Fruit fly (Drosophila melanogaster): ENCODE results near the gene bur.

Gene bur

DNA sequence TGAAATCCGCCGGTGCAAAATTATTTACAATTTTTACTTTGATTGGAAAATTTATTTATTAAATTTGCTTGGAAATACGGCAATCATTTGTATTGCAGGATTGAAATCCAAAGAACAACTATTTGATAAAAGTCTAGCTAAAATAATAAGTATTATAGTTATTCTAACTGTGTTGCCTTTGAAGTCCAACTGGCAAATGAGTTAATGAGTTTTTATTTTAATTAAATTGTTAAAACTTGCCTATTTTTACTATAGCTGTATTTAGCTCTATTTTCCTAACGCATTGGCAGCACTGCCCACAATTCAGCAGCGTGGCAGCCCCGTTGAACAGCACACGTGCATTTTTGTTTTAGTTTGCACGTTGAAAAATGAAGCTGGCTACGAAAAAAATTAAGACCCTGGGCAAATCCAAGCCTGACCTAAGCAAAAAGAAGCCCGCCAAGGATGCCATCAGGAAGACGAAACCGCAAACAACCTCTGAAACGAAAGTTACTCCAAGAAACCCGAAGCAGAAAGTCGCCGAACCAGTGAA lies 16.1 kb downstream of the bur start, which contains the start of gene Noc2:
Gene Noc2 (plus strand): TSS at position 331 of the 532 bp plus-strand sequence.
- no peak for TF ChIP-seq EcR (GFP tag; optimal IDR thresholded peaks at IDR 0.05)
- no peak for TF ChIP-seq psq (optimal IDR thresholded peaks at IDR 0.05)
- TF ChIP-seq pan (optimal IDR thresholded peaks at IDR 0.05) = no peak
- no peak for TF ChIP-seq Dll (optimal IDR thresholded peaks at IDR 0.05)
- no peak for TF ChIP-seq CG8478 (optimal IDR thresholded peaks at IDR 0.05)
- TF ChIP-seq usp (GFP tag; optimal IDR thresholded peaks at IDR 0.05) = no peak

- TF ChIP-seq CG8478 (optimal IDR thresholded peaks at IDR 0.05) = no peak
- TF ChIP-seq EcR (GFP tag; optimal IDR thresholded peaks at IDR 0.05) = no peak
- TF ChIP-seq usp (GFP tag; optimal IDR thresholded peaks at IDR 0.05) = no peak
- TF ChIP-seq Dll (optimal IDR thresholded peaks at IDR 0.05) = no peak
- no peak for TF ChIP-seq psq (optimal IDR thresholded peaks at IDR 0.05)
- TF ChIP-seq pan (optimal IDR thresholded peaks at IDR 0.05) = no peak
These were observed 16.6 kb downstream of the bur start, which contains the start of gene Nbr for dm6 chr2L:21162875-21163274. Nbr (minus strand) TSS chr2L:21163083.

dm6 chr2L:21158554-21158953 lies 20.9 kb downstream of the bur start, which contains the start of the genes Coq3 and Pld3:
Coq3 (minus strand) TSS chr2L:21158611.
Pld3 (plus strand) TSS chr2L:21158847.
- TF ChIP-seq CG8478 (optimal IDR thresholded peaks at IDR 0.05) (no peak), usp (GFP tag; optimal IDR thresholded peaks at IDR 0.05) (no peak)

- TF ChIP-seq psq (optimal IDR thresholded peaks at IDR 0.05) = peak; percentile 40
- no peak for TF ChIP-seq CG8478 (optimal IDR thresholded peaks at IDR 0.05)
These were observed 23.1 kb downstream of the bur start, which contains the start of the genes Mpp6 and E2f2 for dm6 chr2L:21156156-21157040. Mpp6 (plus strand) TSS chr2L:21156288. E2f2 (minus strand) TSS chr2L:21156749.

- TF ChIP-seq psq (optimal IDR thresholded peaks at IDR 0.05) (no peak), EcR (GFP tag; optimal IDR thresholded peaks at IDR 0.05) (no peak), pan (optimal IDR thresholded peaks at IDR 0.05) (no peak), Dll (optimal IDR thresholded peaks at IDR 0.05) (no peak), CG8478 (optimal IDR thresholded peaks at IDR 0.05) (no peak)
These were observed 25.6 kb downstream of the bur start for dm6 chr2L:21153844-21154243.

DNA sequence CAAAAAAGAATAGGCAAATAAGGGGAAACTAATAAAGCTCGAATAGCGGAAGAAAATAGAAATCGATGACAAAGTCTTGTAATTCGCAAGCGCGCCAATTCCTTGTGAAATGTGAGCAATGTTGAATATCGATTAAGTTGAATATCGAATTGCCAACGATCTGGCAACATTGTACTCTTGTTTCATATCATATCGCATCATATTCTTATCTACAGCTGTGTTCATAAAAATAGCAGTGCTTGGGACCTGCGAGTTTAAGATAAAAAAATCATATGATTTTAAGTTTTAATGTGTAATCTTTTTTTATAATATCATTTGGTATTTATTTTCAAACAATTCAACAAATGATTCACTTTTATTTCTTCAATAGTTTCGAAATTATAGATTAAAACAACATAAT lies 30.4 kb downstream of the bur start:
- TF ChIP-seq pan (optimal IDR thresholded peaks at IDR 0.05) = no peak
- no peak for TF ChIP-seq Dll (optimal IDR thresholded peaks at IDR 0.05)
- TF ChIP-seq usp (GFP tag; optimal IDR thresholded peaks at IDR 0.05) = no peak
- TF ChIP-seq psq (optimal IDR thresholded peaks at IDR 0.05) = no peak
- TF ChIP-seq CG8478 (optimal IDR thresholded peaks at IDR 0.05) = no peak
- TF ChIP-seq EcR (GFP tag; optimal IDR thresholded peaks at IDR 0.05) = no peak

DNA sequence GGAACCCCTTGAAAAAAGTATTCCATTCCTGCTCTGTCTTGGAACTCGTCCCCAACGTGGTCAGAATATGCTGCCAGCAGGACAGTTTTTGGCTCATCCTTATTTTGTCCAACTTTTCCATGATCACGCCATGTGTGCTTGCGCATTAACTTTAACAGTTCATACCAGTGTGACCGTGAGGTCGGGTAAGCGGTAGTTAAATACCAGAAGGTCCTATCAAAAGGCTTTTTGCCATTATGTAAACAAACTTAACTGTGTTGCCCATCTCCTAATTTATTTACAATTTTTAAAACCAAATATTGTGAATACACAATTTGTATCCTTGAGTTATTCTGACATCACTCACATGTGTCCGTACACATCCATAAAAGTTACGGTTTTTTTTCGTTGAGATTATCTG lies 31.2 kb downstream of the bur start, which contains the start of gene del:
Gene del (minus strand): TSS at position 305 of the 400 bp plus-strand sequence.
- TF ChIP-seq usp (GFP tag; optimal IDR thresholded peaks at IDR 0.05) (no peak), Dll (optimal IDR thresholded peaks at IDR 0.05) (no peak), CG8478 (optimal IDR thresholded peaks at IDR 0.05) (no peak), pan (optimal IDR thresholded peaks at IDR 0.05) (no peak), EcR (GFP tag; optimal IDR thresholded peaks at IDR 0.05) (no peak), psq (optimal IDR thresholded peaks at IDR 0.05) (no peak)

- TF ChIP-seq CG8478 (optimal IDR thresholded peaks at IDR 0.05) = no peak
- TF ChIP-seq pan (optimal IDR thresholded peaks at IDR 0.05) = no peak
- no peak for TF ChIP-seq Dll (optimal IDR thresholded peaks at IDR 0.05)
- TF ChIP-seq EcR (GFP tag; optimal IDR thresholded peaks at IDR 0.05) = no peak
- no peak for TF ChIP-seq usp (GFP tag; optimal IDR thresholded peaks at IDR 0.05)
- TF ChIP-seq psq (optimal IDR thresholded peaks at IDR 0.05) = no peak
These were observed 36.5 kb downstream of the bur start, which contains the start of gene pths for dm6 chr2L:21142972-21143385. pths (plus strand) TSS chr2L:21143229.

DNA sequence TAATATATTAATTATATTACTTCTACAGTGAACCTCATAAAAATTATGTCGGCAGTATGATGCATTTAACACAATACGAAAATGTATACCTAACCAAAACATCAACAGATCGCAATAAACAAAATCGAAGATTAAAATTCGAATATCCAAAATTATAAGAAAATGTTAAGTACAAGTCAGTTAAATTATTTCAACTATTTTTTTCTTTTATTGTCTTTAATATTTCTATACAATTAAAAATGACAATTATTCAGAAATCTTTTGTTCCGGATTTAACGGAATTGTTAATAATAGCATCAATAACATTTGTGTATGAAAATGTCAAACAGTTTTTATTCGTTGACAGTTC lies 37.0 kb downstream of the bur start:
- TF ChIP-seq Dll (optimal IDR thresholded peaks at IDR 0.05) = no peak
- no peak for TF ChIP-seq EcR (GFP tag; optimal IDR thresholded peaks at IDR 0.05)
- TF ChIP-seq pan (optimal IDR thresholded peaks at IDR 0.05) = no peak
- TF ChIP-seq psq (optimal IDR thresholded peaks at IDR 0.05) = no peak
- no peak for TF ChIP-seq usp (GFP tag; optimal IDR thresholded peaks at IDR 0.05)
- TF ChIP-seq CG8478 (optimal IDR thresholded peaks at IDR 0.05) = no peak

DNA sequence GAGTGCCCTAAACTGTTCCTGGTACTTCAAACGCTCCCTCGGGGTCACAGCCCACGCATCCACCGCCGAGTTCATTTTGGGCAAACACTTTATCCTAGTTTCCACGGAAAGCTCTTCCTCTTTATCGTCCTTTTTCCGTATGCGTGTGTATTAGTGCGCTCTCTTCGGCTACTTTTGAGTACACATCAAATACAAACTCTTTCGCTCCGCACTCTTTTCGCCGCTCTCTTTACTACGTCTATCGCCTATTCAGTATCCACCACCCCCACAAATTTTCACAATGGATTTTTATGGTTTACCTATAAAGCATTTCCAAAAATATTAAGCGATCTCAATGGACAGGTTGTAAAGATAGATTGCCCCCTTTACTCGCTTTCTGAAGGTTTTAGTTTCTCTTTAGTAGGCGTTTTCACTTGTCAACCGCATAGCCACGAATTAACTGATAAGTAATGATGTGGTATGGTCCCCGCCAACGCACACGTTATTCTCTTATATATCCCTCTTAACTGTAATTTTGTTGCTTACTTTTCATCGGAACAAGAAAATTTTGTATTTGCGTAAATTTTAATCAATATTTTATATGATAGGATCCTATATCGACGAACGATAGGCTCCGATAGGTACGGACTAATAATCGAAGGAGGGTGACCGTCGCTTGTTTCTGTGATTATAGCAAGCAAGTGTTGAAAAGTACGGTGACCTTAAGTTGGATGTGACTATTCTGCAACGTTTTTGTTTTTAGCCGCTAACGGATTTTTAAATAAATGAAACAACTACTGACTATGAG lies 37.6 kb downstream of the bur start, which contains the start of gene Dap160:
Gene Dap160 (minus strand): TSS at position 634 of the 787 bp plus-strand sequence.
- TF ChIP-seq Dll (optimal IDR thresholded peaks at IDR 0.05) (no peak), CG8478 (optimal IDR thresholded peaks at IDR 0.05) (no peak), pan (optimal IDR thresholded peaks at IDR 0.05) (no peak), usp (GFP tag; optimal IDR thresholded peaks at IDR 0.05) (no peak)

- TF ChIP-seq psq (optimal IDR thresholded peaks at IDR 0.05) (no peak), Dll (optimal IDR thresholded peaks at IDR 0.05) (no peak), pan (optimal IDR thresholded peaks at IDR 0.05) (no peak), EcR (GFP tag; optimal IDR thresholded peaks at IDR 0.05) (no peak), usp (GFP tag; optimal IDR thresholded peaks at IDR 0.05) (no peak), CG8478 (optimal IDR thresholded peaks at IDR 0.05) (no peak)
These were observed 43.7 kb downstream of the bur start for dm6 chr2L:21135764-21136163.

Data from whole organism.